Worm (Caenorhabditis elegans) whole organism, midembryonic: ENCODE measurements around the gene D2062.1.
"Not testable (repeated sequence)": the region's sequence is repeated elsewhere in the genome, so short reads cannot be mapped to it uniquely, and the experiment has no call there.

Source experiments
- T22C8.4 ChIP-seq: fragments of 200-800 bp; sonication (Bioruptor generic); IDR thresholded peaks from 2 replicates; pipeline ENCODE4 v1.3.6; 2022; ENCODE audit warnings: missing genetic modification characterization, missing compliant biosample characterization
- cog-1 ChIP-seq: sonication (generic microtip); optimal IDR thresholded peaks from 2 replicates; lab custom pipeline; 2016; ENCODE audit warnings: missing genetic modification characterization, missing compliant biosample characterization
- flt-1 ChIP-seq: fragments of 200-800 bp; sonication (Bioruptor generic); IDR thresholded peaks from 2 replicates; pipeline ENCODE4 v1.3.6; 2022; ENCODE audit warnings: missing genetic modification characterization, missing compliant biosample characterization
- klf-2 ChIP-seq: fragments of 200-800 bp; sonication (Bioruptor generic); conservative IDR thresholded peaks from 2 replicates; pipeline ENCODE4 v1.3.6; 2022; ENCODE audit warnings: missing genetic modification reagents, missing genetic modification characterization, missing compliant biosample characterization
- med-1 ChIP-seq: sonication (generic microtip); optimal IDR thresholded peaks from 2 replicates; lab custom pipeline; 2017; ENCODE audit warnings: missing genetic modification characterization, mild to moderate bottlenecking, missing compliant biosample characterization, antibody characterized with exemption, missing genetic modification reagents; ENCODE audit not compliant: insufficient read depth
- ref-1 ChIP-seq: fragments of 200-800 bp; sonication (Bioruptor generic); conservative IDR thresholded peaks from 2 replicates; pipeline ENCODE4 v1.3.6; 2022; ENCODE audit warnings: missing genetic modification reagents, missing genetic modification characterization, missing compliant biosample characterization
- tab-1 ChIP-seq: fragments of 200-800 bp; sonication (Bioruptor generic); IDR thresholded peaks from 2 replicates; pipeline ENCODE4 v1.3.6; 2022; ENCODE audit warnings: missing genetic modification characterization, missing compliant biosample characterization
- ztf-23 ChIP-seq: fragments of 200-800 bp; sonication (Bioruptor generic); IDR thresholded peaks from 2 replicates; pipeline ENCODE4 v1.3.6; 2022; ENCODE audit warnings: missing genetic modification reagents, missing genetic modification characterization, missing compliant biosample characterization
- ztf-29 ChIP-seq: fragments of 200-800 bp; sonication (Bioruptor generic); IDR thresholded peaks from 2 replicates; pipeline ENCODE4 v1.3.6; 2022; ENCODE audit warnings: missing genetic modification reagents, missing genetic modification characterization, missing compliant biosample characterization

The D2062.1 gene

DNA sequence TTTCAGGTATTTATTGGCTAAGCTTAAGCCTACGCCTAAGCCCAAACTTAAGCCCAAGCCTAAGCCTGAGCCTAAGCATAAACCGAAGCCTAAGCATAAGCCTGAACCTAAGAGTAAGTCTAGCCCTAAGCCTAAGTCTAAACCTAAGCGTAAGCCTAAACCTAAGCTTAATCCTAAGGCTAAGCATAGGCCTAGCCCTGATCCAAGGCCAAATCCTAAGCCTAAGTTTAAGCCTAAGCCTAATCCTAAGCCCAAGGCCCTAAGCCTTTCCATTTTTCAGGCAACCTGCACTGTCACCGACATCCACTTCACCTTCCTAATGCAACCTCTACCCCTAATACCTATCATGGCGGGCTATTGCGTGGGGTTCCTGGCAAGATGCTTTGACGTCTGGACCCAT, 20.3 kb upstream of the D2062.1 start:
- TF ChIP-seq flt-1 (GFP tag; lab: Robert Waterston, UW) (no peak), ztf-29 (GFP tag; lab: Robert Waterston, UW) (peak; percentile 38; the same call in 1 of the 2 replicates)

DNA sequence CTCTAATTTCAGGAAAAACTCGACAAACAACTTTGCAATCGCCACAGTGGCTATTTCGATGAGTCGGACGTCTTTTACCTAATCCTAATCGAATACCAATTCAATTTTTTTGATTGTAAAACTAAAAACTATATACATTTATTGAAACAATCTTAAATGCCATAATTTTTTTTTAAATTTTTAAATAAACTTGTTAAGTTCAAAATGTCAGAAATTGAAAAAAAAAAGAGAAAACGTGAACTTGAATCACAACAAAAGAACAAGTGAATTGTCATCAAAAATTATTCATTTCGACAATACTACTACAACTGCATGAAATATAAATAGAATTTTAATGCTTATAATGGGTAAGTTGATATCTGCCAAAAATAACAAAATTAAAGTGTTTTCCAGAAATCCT, 19.0 kb upstream of the D2062.1 start, which contains the start of gene D2062.13:
Gene D2062.13 (plus strand): TSS at position 301 of the 400 bp plus-strand sequence.
- not testable (repeated sequence) for TF ChIP-seq ref-1 (GFP tag; lab: Robert Waterston, UW); ztf-23; cog-1

DNA sequence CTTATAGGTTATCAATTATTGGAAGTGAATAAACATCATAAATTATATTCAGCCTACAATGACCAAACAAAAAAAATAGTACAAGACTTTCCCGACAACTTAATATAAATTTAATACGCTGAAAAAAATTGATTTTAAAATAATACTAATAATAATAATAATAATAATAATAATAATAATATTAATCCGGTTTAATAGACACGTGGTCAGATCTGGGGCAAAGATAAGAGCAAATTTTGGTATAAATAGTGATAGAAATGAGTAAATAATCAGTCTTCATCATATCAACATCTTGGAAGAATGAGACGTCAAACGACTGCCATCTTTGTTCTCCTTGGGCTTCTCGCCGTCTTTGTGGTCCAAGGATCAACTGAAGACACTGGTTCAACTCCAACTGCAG, 14.6 kb upstream of the D2062.1 start, which contains the start of gene msrp-5:
Gene msrp-5 (plus strand): TSS at position 301 of the 400 bp plus-strand sequence.
- not testable (repeated sequence) for TF ChIP-seq T22C8.4; klf-2 (GFP tag; lab: Robert Waterston, UW); ztf-29 (GFP tag; lab: Robert Waterston, UW)

DNA sequence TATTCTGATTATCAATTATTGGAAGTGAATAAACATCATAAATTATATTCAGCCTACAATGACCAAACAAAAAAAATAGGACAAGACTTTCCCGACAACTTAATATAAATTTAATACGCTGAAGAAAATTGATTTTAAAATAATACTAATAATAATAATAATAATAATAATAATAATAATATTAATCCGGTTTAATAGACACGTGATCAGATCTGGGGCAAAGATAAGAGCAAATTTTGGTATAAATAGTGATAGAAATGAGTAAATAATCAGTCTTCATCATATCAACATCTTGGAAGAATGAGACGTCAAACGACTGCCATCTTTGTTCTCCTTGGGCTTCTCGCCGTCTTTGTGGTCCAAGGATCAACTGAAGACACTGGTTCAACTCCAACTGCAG, 12.1 kb upstream of the D2062.1 start, which contains the start of gene msrp-6:
Gene msrp-6 (plus strand): TSS at position 301 of the 400 bp plus-strand sequence.
- TF ChIP-seq flt-1 (GFP tag; lab: Robert Waterston, UW); T22C8.4; med-1 (GFP tag; lab: Kevin White, UChicago): not testable (repeated sequence)

DNA sequence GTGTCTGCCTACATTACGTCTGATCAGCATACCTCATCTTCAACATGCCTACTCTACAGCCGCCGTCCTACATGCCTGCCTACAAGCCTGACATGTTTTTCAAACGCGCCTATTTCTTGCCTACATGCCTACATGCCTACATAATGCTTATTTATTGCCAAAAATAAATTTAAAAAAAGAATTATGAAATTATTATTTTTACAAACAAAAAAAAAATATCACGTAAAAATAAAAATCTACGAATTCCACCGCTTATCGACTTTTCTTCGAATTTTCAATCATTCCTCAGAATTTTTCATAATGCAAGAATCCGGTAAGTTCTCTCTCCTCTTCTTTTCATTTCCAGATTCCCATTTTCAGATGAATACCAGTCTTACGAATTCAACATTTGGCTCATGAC, 8.8 kb upstream of the D2062.1 start, which contains the start of gene D2062.5:
Gene D2062.5 (plus strand): TSS at position 301 of the 400 bp plus-strand sequence.
- TF ChIP-seq flt-1 (GFP tag; lab: Robert Waterston, UW): no peak
- TF ChIP-seq T22C8.4: no peak
- TF ChIP-seq ztf-29 (GFP tag; lab: Robert Waterston, UW): no peak
- no peak for TF ChIP-seq ref-1 (GFP tag; lab: Robert Waterston, UW)
- no peak for TF ChIP-seq cog-1
- TF ChIP-seq med-1 (GFP tag; lab: Kevin White, UChicago): no peak
- TF ChIP-seq ztf-23: no peak
- no peak for TF ChIP-seq tab-1 (GFP tag; lab: Robert Waterston, UW)
- no peak for TF ChIP-seq klf-2 (GFP tag; lab: Robert Waterston, UW)

DNA sequence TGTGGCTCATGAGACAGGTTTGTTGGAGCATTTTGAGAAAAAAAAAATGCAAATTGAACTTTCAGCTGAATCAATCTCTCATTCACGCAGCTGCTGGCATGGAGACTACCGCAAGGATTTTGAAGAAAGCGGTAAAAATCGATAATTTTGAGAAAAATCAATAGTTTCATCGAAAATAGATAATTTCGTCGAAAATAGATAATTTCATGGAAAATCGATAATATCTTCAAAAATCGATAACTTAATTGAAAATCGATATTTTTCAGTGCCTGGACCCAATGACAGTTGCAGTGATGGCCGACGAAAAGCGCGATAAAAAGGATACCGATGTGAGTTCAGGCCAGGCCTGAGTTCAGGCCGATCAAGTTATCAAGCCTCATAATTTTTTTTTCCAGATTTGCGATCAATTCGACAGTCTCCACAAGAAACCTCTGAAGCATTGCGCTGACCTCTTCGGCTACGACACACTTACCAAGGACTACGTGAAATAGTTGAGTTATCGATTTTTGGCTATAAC, 8.3 kb upstream of the D2062.1 start, which contains the start of gene D2062.4:
Gene D2062.4 (plus strand): TSS at position 467 of the 517 bp plus-strand sequence.
- peak; percentile 53; the same call in 1 of the 2 replicates for TF ChIP-seq T22C8.4

DNA sequence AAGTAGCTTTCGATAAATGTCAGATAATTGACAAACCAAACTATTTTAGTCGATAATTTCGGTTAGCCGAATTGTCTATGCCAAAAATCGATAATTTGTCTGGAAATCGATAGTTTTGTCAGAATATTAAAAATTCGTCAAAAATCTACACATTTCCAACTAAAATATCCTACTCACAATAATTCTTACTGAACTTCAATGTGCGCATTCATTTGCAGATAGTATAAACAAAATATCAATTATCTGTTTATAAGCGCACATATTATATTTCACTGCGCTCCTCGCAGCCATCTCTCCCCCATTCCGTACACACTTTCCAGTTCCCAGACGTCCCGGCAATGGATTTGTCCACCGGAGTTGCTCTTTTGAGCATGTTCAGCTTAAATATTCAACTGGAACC, 6.5 kb upstream of the D2062.1 start, which contains the start of gene lgc-28:
Gene lgc-28 (plus strand): TSS at position 301 of the 400 bp plus-strand sequence.
- no peak for TF ChIP-seq ztf-23
- no peak for TF ChIP-seq ref-1 (GFP tag; lab: Robert Waterston, UW)
- no peak for TF ChIP-seq klf-2 (GFP tag; lab: Robert Waterston, UW)
- no peak for TF ChIP-seq cog-1
- no peak for TF ChIP-seq ztf-29 (GFP tag; lab: Robert Waterston, UW)
- no peak for TF ChIP-seq med-1 (GFP tag; lab: Kevin White, UChicago)
- no peak for TF ChIP-seq T22C8.4
- no peak for TF ChIP-seq tab-1 (GFP tag; lab: Robert Waterston, UW)
- TF ChIP-seq flt-1 (GFP tag; lab: Robert Waterston, UW): no peak

DNA sequence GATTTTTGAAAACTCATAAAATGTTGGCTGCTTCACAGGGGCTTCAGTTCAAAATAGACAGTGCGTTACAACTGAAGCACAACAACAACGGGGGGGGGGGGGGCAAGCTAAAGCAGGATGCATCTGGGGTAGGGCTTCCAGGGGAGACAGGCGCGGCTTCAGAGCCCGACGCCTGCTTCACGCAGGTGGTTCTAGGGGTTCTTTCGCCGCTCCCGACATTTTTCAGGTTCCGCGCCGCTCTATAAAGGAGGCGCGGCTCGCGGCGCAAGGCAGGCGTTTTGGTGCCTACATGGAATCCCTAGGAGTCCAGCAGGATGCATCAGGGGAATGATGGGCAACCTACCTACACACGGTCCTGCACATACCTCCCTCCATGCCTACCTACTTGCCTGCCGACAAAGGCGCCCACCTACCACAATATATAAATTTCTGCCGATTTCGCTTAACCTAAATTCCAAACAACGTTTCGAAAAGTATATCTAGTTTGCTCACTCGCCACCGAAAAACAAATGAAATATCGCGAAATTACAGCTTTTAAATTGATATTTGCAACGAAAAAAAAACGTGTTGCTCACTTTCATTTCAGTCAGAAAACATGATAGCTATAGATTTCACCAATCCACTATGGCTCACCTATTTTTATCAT, 4.0 kb upstream of the D2062.1 start, which contains the start of gene sri-71:
Gene sri-71 (plus strand): TSS at position 596 of the 646 bp plus-strand sequence.
- no peak for TF ChIP-seq flt-1 (GFP tag; lab: Robert Waterston, UW)
- no peak for TF ChIP-seq klf-2 (GFP tag; lab: Robert Waterston, UW)
- no peak for TF ChIP-seq ref-1 (GFP tag; lab: Robert Waterston, UW)
- no peak for TF ChIP-seq cog-1
- TF ChIP-seq ztf-23: no peak
- no peak for TF ChIP-seq T22C8.4
- no peak for TF ChIP-seq tab-1 (GFP tag; lab: Robert Waterston, UW)
- no peak for TF ChIP-seq ztf-29 (GFP tag; lab: Robert Waterston, UW)
- no peak for TF ChIP-seq med-1 (GFP tag; lab: Kevin White, UChicago)

DNA sequence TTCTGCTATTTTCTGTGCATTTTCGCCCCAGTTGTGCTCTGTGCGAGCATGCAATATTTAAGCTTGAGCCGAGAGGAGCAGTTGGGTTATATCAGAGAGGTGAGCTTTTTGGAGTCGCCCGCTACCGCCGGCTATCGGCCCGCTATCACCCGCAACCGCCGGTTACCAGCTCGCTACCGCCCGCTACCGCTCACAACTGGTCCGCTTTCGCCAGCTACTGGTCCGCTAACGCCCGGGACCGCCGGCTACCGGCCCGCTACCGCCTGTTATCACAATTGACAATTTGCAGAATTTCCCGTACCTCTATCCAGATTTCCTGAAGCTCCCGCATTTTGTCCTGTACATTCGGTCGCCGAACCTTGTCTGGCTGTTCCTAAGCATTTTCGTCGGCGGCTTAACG, 2.9 kb upstream of the D2062.1 start:
- no peak for TF ChIP-seq cog-1
- TF ChIP-seq klf-2 (GFP tag; lab: Robert Waterston, UW): no peak
- no peak for TF ChIP-seq T22C8.4
- peak; percentile 44; the same call in 1 of the 2 replicates for TF ChIP-seq flt-1 (GFP tag; lab: Robert Waterston, UW)
- no peak for TF ChIP-seq ztf-29 (GFP tag; lab: Robert Waterston, UW)
- TF ChIP-seq tab-1 (GFP tag; lab: Robert Waterston, UW): no peak

DNA sequence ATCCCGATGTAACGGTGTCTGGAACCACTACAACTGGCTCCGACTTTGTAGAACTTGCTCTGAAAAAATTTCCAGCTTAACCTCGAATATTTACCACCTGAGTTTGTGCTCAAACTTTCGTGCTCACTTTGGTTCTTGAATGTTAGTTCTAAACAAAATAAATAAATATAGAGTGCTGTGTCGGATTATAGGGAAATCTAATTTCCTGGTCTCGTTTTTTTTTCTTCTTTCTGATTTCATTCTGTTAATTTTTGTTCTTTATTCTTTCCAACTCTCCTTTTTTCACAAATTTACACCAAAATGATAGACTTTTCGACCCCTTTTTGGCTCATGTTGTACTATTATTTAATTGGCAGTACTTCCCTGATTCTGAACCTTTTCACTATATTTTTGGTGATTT, 2.0 kb upstream of the D2062.1 start, which contains the start of gene sri-37:
Gene sri-37 (plus strand): TSS at position 301 of the 400 bp plus-strand sequence.
- no peak for TF ChIP-seq ref-1 (GFP tag; lab: Robert Waterston, UW)
- no peak for TF ChIP-seq med-1 (GFP tag; lab: Kevin White, UChicago)
- no peak for TF ChIP-seq flt-1 (GFP tag; lab: Robert Waterston, UW)
- TF ChIP-seq ztf-29 (GFP tag; lab: Robert Waterston, UW): no peak
- TF ChIP-seq klf-2 (GFP tag; lab: Robert Waterston, UW): no peak
